Worm (Caenorhabditis elegans): Measurements from ENCODE around the gene C01B10.6.

DNA sequence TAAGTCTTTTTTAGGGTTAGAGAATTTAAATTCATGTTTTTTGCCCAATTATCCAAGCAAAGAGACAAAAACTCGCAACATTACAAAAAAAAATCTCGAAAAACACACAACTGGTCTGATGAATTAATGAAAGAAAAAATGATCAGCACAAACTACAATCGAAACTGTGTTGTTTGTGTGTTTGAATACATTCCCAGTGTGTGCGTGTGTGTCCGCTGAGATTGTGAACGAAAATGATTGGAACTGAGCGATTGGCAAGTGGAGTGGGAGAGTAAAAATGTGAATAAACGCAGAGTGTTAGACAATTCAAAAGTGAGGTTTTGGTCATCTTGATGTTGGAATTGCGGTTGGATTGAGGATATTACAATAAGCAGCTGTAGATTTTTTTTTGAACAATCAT, 33.4 kb upstream of the C01B10.6 start:
- no peak for TF ChIP-seq ztf-11 (tag; optimal IDR thresholded peaks at IDR 0.05)
- TF ChIP-seq nhr-12 (tag; optimal IDR thresholded peaks at IDR 0.05) = no peak
- no peak for TF ChIP-seq nhr-77 (tag; optimal IDR thresholded peaks at IDR 0.05)
- no peak for TF ChIP-seq zag-1 (tag; optimal IDR thresholded peaks at IDR 0.05)
- TF ChIP-seq ceh-9 (tag; optimal IDR thresholded peaks at IDR 0.05) = no peak
- no peak for TF ChIP-seq nhr-237 (tag; optimal IDR thresholded peaks at IDR 0.05)
- no peak for TF ChIP-seq ZK546.5 (tag; optimal IDR thresholded peaks at IDR 0.05)
- no peak for TF ChIP-seq fkh-10 (GFP tag; optimal IDR thresholded peaks at IDR 0.05)
- TF ChIP-seq ceh-82 (tag; optimal IDR thresholded peaks at IDR 0.05) = no peak
- TF ChIP-seq unc-62 (GFP tag; optimal IDR thresholded peaks at IDR 0.05) = no peak
- no peak for TF ChIP-seq lin-15B (tag; optimal IDR thresholded peaks at IDR 0.05)
- TF ChIP-seq nhr-67 (tag; optimal IDR thresholded peaks at IDR 0.05) = no peak

All from whole organism, L3 larva.